Worm (Caenorhabditis elegans) whole organism, L3 larva: ENCODE results near the gene nhr-192.

ENCODE experiments used
- R02D3.7 ChIP-seq: fragments of 150-350 bp; optimal IDR thresholded peaks from 2 replicates; lab custom pipeline; 2014; ENCODE audit warnings: missing biosample characterization, missing genetic modification characterization
- ZK546.5 ChIP-seq: sonication (generic microtip); optimal IDR thresholded peaks from 2 replicates; lab custom pipeline; 2017; ENCODE audit warnings: missing biosample characterization, missing genetic modification characterization
- aly-2 ChIP-seq: fragments of 150-350 bp; optimal IDR thresholded peaks from 2 replicates; lab custom pipeline; 2014; ENCODE audit warnings: missing biosample characterization, missing genetic modification characterization
- ama-1 ChIP-seq: fragments of 150-350 bp; optimal IDR thresholded peaks from 2 replicates; lab custom pipeline; 2018
- ceh-28 ChIP-seq: fragments of 150-350 bp; optimal IDR thresholded peaks from 2 replicates; lab custom pipeline; 2014; ENCODE audit warnings: missing biosample characterization, missing genetic modification reagents, missing genetic modification characterization
- ceh-82 ChIP-seq: fragments of 150-350 bp; optimal IDR thresholded peaks from 2 replicates; lab custom pipeline; 2014; ENCODE audit warnings: missing biosample characterization, missing genetic modification characterization
- ceh-9 ChIP-seq: sonication (generic microtip); optimal IDR thresholded peaks from 2 replicates; lab custom pipeline; 2018; ENCODE audit warnings: missing biosample characterization, missing genetic modification characterization
- daf-12 ChIP-seq: fragments of 150-350 bp; optimal IDR thresholded peaks from 2 replicates; lab custom pipeline; 2014; ENCODE audit warnings: missing biosample characterization, missing genetic modification reagents, missing genetic modification characterization
- egl-27 ChIP-seq: sonication (generic microtip); optimal IDR thresholded peaks from 4 replicates; lab custom pipeline; 2017; ENCODE audit warnings: missing biosample characterization, missing genetic modification reagents, missing genetic modification characterization
- egl-5 ChIP-seq: fragments of 150-350 bp; optimal IDR thresholded peaks from 2 replicates; lab custom pipeline; 2017; ENCODE audit warnings: missing biosample characterization, missing genetic modification reagents, missing genetic modification characterization, inconsistent platforms
- eor-1 ChIP-seq, 2 experiments: fragments of 150-350 bp; optimal IDR thresholded peaks; 2 replicates each; lab custom pipeline; 2014 to 2018; ENCODE audit warnings: missing biosample characterization in 2 of 2, missing genetic modification characterization in 2 of 2
- fos-1 ChIP-seq: fragments of 150-350 bp; optimal IDR thresholded peaks from 2 replicates; lab custom pipeline; 2014; ENCODE audit warnings: missing biosample characterization, missing genetic modification characterization
- hmg-11 ChIP-seq: sonication (generic microtip); optimal IDR thresholded peaks from 2 replicates; lab custom pipeline; 2016; ENCODE audit warnings: missing genetic modification characterization, missing compliant biosample characterization
- lin-15B ChIP-seq: fragments of 150-350 bp; optimal IDR thresholded peaks from 2 replicates; lab custom pipeline; 2014; ENCODE audit warnings: missing biosample characterization, missing genetic modification characterization
- lin-39 ChIP-seq: fragments of 150-350 bp; optimal IDR thresholded peaks from 2 replicates; lab custom pipeline; 2018; ENCODE audit warnings: missing biosample characterization, missing genetic modification reagents, missing genetic modification characterization
- lsy-12 ChIP-seq: sonication (generic microtip); optimal IDR thresholded peaks from 2 replicates; lab custom pipeline; 2016; ENCODE audit warnings: mild to moderate bottlenecking, missing genetic modification characterization, missing compliant biosample characterization
- mml-1 ChIP-seq: fragments of 150-350 bp; sonication (generic microtip); optimal IDR thresholded peaks from 3 replicates; lab custom pipeline; 2014; ENCODE audit warnings: missing biosample characterization, missing genetic modification characterization
- nfya-1 ChIP-seq: sonication (generic microtip); optimal IDR thresholded peaks from 2 replicates; lab custom pipeline; 2017; ENCODE audit warnings: missing genetic modification characterization, mild to moderate bottlenecking, missing compliant biosample characterization, antibody characterized with exemption, moderate library complexity; ENCODE audit not compliant: insufficient read depth
- nhr-11 ChIP-seq: fragments of 150-350 bp; optimal IDR thresholded peaks from 2 replicates; lab custom pipeline; 2014; ENCODE audit warnings: missing biosample characterization, missing genetic modification characterization
- nhr-23 ChIP-seq: fragments of 150-350 bp; optimal IDR thresholded peaks from 2 replicates; lab custom pipeline; 2014; ENCODE audit warnings: missing biosample characterization, missing genetic modification reagents, missing genetic modification characterization
- nhr-237 ChIP-seq: fragments of 150-350 bp; optimal IDR thresholded peaks from 2 replicates; lab custom pipeline; 2014; ENCODE audit warnings: missing biosample characterization, missing genetic modification characterization
- nhr-43 ChIP-seq: sonication (generic microtip); optimal IDR thresholded peaks from 2 replicates; lab custom pipeline; 2016; ENCODE audit warnings: mild to moderate bottlenecking, missing genetic modification characterization, missing compliant biosample characterization; ENCODE audit not compliant: poor library complexity, severe bottlenecking
- nhr-67 ChIP-seq: fragments of 150-350 bp; optimal IDR thresholded peaks from 2 replicates; lab custom pipeline; 2014; ENCODE audit warnings: missing biosample characterization, missing genetic modification characterization
- nhr-76 ChIP-seq: fragments of 150-350 bp; sonication (generic microtip); optimal IDR thresholded peaks from 5 replicates; lab custom pipeline; 2014; ENCODE audit warnings: missing biosample characterization, missing genetic modification characterization
- nhr-77 ChIP-seq: fragments of 150-350 bp; optimal IDR thresholded peaks from 2 replicates; lab custom pipeline; 2014; ENCODE audit warnings: missing biosample characterization, missing genetic modification characterization
- pha-4 ChIP-seq: fragments of 150-350 bp; optimal IDR thresholded peaks from 2 replicates; lab custom pipeline; 2014; ENCODE audit warnings: missing biosample characterization, missing genetic modification reagents, missing genetic modification characterization
- pqm-1 ChIP-seq: fragments of 150-350 bp; optimal IDR thresholded peaks from 2 replicates; lab custom pipeline; 2017; ENCODE audit warnings: missing biosample characterization, missing genetic modification characterization, inconsistent platforms
- snpc-4 ChIP-seq: fragments of 150-350 bp; optimal IDR thresholded peaks from 2 replicates; lab custom pipeline; 2014; ENCODE audit warnings: missing biosample characterization, missing genetic modification characterization
- unc-39 ChIP-seq: sonication (generic microtip); optimal IDR thresholded peaks from 4 replicates; lab custom pipeline; 2017; ENCODE audit warnings: missing biosample characterization, missing genetic modification characterization
- unc-62 ChIP-seq: fragments of 150-350 bp; sonication (generic microtip); optimal IDR thresholded peaks from 4 replicates; lab custom pipeline; 2014; ENCODE audit warnings: missing biosample characterization, missing genetic modification reagents, missing genetic modification characterization
- ztf-11 ChIP-seq: fragments of 150-350 bp; optimal IDR thresholded peaks from 2 replicates; lab custom pipeline; 2014; ENCODE audit warnings: missing biosample characterization, missing genetic modification characterization
- ztf-4 ChIP-seq: fragments of 150-350 bp; optimal IDR thresholded peaks from 2 replicates; lab custom pipeline; 2014; ENCODE audit warnings: missing biosample characterization, missing genetic modification characterization

Gene nhr-192

ce11 chrV:10072721-10073120 is 2.3 kb upstream of the nhr-192 start:
- no peak for TF ChIP-seq eor-1 (tag; optimal IDR thresholded peaks at IDR 0.05; lab: Kevin White, UChicago)
- TF ChIP-seq, all 47 proteins: peak for 0

- TF ChIP-seq ztf-11 (no peak), nhr-76 (peak; percentile 43)
Measured at ce11 chrV:10066769-10067168, 3.7 kb downstream of the nhr-192 start, which contains the start of gene npr-39. Gene npr-39 (plus strand): TSS chrV:10067069.

- TF ChIP-seq nhr-11 = no peak
- TF ChIP-seq pha-4 (tag; lab: Kevin White, UChicago) = no peak
- TF ChIP-seq unc-62 (GFP tag; lab: Kevin White, UChicago) = no peak
- no peak for TF ChIP-seq fos-1 (tag; lab: Kevin White, UChicago)
- TF ChIP-seq lsy-12 (tag; lab: Kevin White, UChicago) = no peak
- no peak for TF ChIP-seq R02D3.7 (tag; lab: Kevin White, UChicago)
- TF ChIP-seq pqm-1 (tag; lab: Kevin White, UChicago) = no peak
- TF ChIP-seq aly-2 (tag; lab: Kevin White, UChicago) = no peak
- no peak for TF ChIP-seq nhr-77
- no peak for TF ChIP-seq mml-1
- TF ChIP-seq ZK546.5 (tag; lab: Kevin White, UChicago) = no peak
- TF ChIP-seq lin-15B (tag; lab: Kevin White, UChicago) = no peak
- no peak for TF ChIP-seq ceh-82 (tag; lab: Kevin White, UChicago)
- no peak for TF ChIP-seq ama-1 (lab: Kevin White, UChicago)
- no peak for TF ChIP-seq hmg-11 (tag; lab: Kevin White, UChicago)
- TF ChIP-seq nhr-23 (tag; lab: Kevin White, UChicago) = no peak
Measured at ce11 chrV:10065679-10066078, 4.8 kb downstream of the nhr-192 start.

ce11 chrV:10064221-10064620 is 6.2 kb downstream of the nhr-192 start, which contains the start of gene fipr-13:
Gene fipr-13 (plus strand): TSS chrV:10064521.
- TF ChIP-seq lsy-12 (tag; lab: Kevin White, UChicago) (no peak), unc-62 (GFP tag; lab: Kevin White, UChicago) (no peak), pha-4 (tag; lab: Kevin White, UChicago) (no peak), daf-12 (tag; lab: Kevin White, UChicago) (no peak), ceh-9 (tag; lab: Kevin White, UChicago) (no peak), fos-1 (tag; lab: Kevin White, UChicago) (no peak), ztf-4 (no peak), egl-5 (tag; lab: Kevin White, UChicago) (no peak), nhr-237 (tag; lab: Kevin White, UChicago) (no peak), ceh-28 (no peak), nfya-1 (no peak), lin-15B (tag; lab: Kevin White, UChicago) (no peak), ama-1 (lab: Kevin White, UChicago) (no peak), nhr-76 (no peak), egl-27 (no peak)

ce11 chrV:10060039-10060438 is 10.4 kb downstream of the nhr-192 start:
- TF ChIP-seq nfya-1 (peak; percentile 7), aly-2 (tag; lab: Kevin White, UChicago) (no peak), nhr-11 (no peak), ceh-82 (tag; lab: Kevin White, UChicago) (no peak), nhr-67 (tag; lab: Kevin White, UChicago) (no peak), unc-39 (tag; lab: Kevin White, UChicago) (no peak), nhr-76 (peak; percentile 61), ceh-28 (no peak), ceh-9 (tag; lab: Kevin White, UChicago) (no peak), nhr-23 (tag; lab: Kevin White, UChicago) (no peak)

ce11 chrV:10058748-10059147 is 11.7 kb downstream of the nhr-192 start:
- TF ChIP-seq nhr-76 (peak; percentile 59), lsy-12 (tag; lab: Kevin White, UChicago) (no peak)

ce11 chrV:10054872-10055271 is 15.6 kb downstream of the nhr-192 start, which contains the start of gene yif-1:
Gene yif-1 (minus strand): TSS chrV:10054913.
- TF ChIP-seq R02D3.7 (tag; lab: Kevin White, UChicago) (no peak), nhr-76 (peak; percentile 1), pha-4 (tag; lab: Kevin White, UChicago) (peak; percentile 34), lin-39 (tag; lab: Kevin White, UChicago) (no peak), nfya-1 (peak; percentile 44), nhr-43 (tag; lab: Kevin White, UChicago) (no peak), snpc-4 (tag; lab: Kevin White, UChicago) (no peak)
